Worm (Caenorhabditis elegans) whole organism, midembryonic: Measurements from ENCODE around the gene F17C11.4.

Experiments used
- T22C8.4 ChIP-seq: fragments of 200-800 bp; sonication (Bioruptor generic); IDR thresholded peaks from 2 replicates; pipeline ENCODE4 v1.3.6; 2022; ENCODE audit warnings: missing genetic modification characterization, missing compliant biosample characterization
- cog-1 ChIP-seq: sonication (generic microtip); optimal IDR thresholded peaks from 2 replicates; lab custom pipeline; 2016; ENCODE audit warnings: missing genetic modification characterization, missing compliant biosample characterization
- flt-1 ChIP-seq: fragments of 200-800 bp; sonication (Bioruptor generic); IDR thresholded peaks from 2 replicates; pipeline ENCODE4 v1.3.6; 2022; ENCODE audit warnings: missing genetic modification characterization, missing compliant biosample characterization
- klf-2 ChIP-seq: fragments of 200-800 bp; sonication (Bioruptor generic); conservative IDR thresholded peaks from 2 replicates; pipeline ENCODE4 v1.3.6; 2022; ENCODE audit warnings: missing genetic modification reagents, missing genetic modification characterization, missing compliant biosample characterization
- med-1 ChIP-seq: sonication (generic microtip); optimal IDR thresholded peaks from 2 replicates; lab custom pipeline; 2017; ENCODE audit warnings: missing genetic modification characterization, mild to moderate bottlenecking, missing compliant biosample characterization, antibody characterized with exemption, missing genetic modification reagents; ENCODE audit not compliant: insufficient read depth
- ref-1 ChIP-seq: fragments of 200-800 bp; sonication (Bioruptor generic); conservative IDR thresholded peaks from 2 replicates; pipeline ENCODE4 v1.3.6; 2022; ENCODE audit warnings: missing genetic modification reagents, missing genetic modification characterization, missing compliant biosample characterization
- tab-1 ChIP-seq: fragments of 200-800 bp; sonication (Bioruptor generic); IDR thresholded peaks from 2 replicates; pipeline ENCODE4 v1.3.6; 2022; ENCODE audit warnings: missing genetic modification characterization, missing compliant biosample characterization
- ztf-23 ChIP-seq: fragments of 200-800 bp; sonication (Bioruptor generic); IDR thresholded peaks from 2 replicates; pipeline ENCODE4 v1.3.6; 2022; ENCODE audit warnings: missing genetic modification reagents, missing genetic modification characterization, missing compliant biosample characterization
- ztf-29 ChIP-seq: fragments of 200-800 bp; sonication (Bioruptor generic); IDR thresholded peaks from 2 replicates; pipeline ENCODE4 v1.3.6; 2022; ENCODE audit warnings: missing genetic modification reagents, missing genetic modification characterization, missing compliant biosample characterization

The F17C11.4 gene

ce11 chrV:10998797-10999196 is 47.1 kb downstream of the F17C11.4 start, which contains the start of gene F53B7.7:
F53B7.7 (plus strand) TSS chrV:10999097.
- TF ChIP-seq ref-1 (GFP tag; lab: Robert Waterston, UW) (no peak), flt-1 (GFP tag; lab: Robert Waterston, UW) (no peak), ztf-29 (GFP tag; lab: Robert Waterston, UW) (no peak), tab-1 (GFP tag; lab: Robert Waterston, UW) (no peak), med-1 (GFP tag; lab: Kevin White, UChicago) (no peak), klf-2 (no peak), cog-1 (tag; lab: Kevin White, UChicago) (no peak), ztf-23 (GFP tag; lab: Robert Waterston, UW) (no peak), T22C8.4 (GFP tag; lab: Robert Waterston, UW) (no peak)

ce11 chrV:11000650-11001049 is 49.0 kb downstream of the F17C11.4 start, which contains the start of gene isy-1:
isy-1 (minus strand) TSS chrV:11000699.
- TF ChIP-seq ztf-23 (GFP tag; lab: Robert Waterston, UW) (peak; percentile 82), flt-1 (GFP tag; lab: Robert Waterston, UW) (no peak), med-1 (GFP tag; lab: Kevin White, UChicago) (no peak), ztf-29 (GFP tag; lab: Robert Waterston, UW) (no peak)

ce11 chrV:11002434-11002833 is 50.8 kb downstream of the F17C11.4 start, which contains the start of gene F53B7.4:
F53B7.4 (minus strand) TSS chrV:11002534.
- no peak for TF ChIP-seq ref-1 (GFP tag; lab: Robert Waterston, UW)
- TF ChIP-seq cog-1 (tag; lab: Kevin White, UChicago): no peak
- TF ChIP-seq ztf-29 (GFP tag; lab: Robert Waterston, UW): no peak
- no peak for TF ChIP-seq ztf-23 (GFP tag; lab: Robert Waterston, UW)
- TF ChIP-seq klf-2: no peak
